Fruit fly (Drosophila melanogaster): ENCODE data around the gene CG4928.

DNA sequence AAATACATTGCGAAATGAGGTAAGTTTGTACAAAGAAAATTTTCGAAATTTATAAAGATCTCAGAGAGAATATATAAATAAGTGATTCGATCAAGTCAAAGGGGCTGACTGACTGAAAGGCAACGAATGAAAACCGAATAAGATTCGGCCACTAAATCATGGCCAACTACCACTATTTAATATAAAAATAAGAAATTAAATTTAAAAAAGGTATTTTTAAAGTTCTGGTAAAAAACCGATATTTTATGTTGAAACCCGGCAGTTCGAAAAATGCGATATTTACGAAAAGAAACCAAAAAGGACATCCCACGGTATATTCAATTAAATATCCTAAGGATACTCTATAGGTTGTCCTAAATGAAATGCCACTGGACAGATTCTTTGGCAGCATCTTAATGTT lies 15.9 kb upstream of the CG4928 start, which contains the start of gene CG33252:
- TF ChIP-seq usp (GFP tag; optimal IDR thresholded peaks at IDR 0.05) (no peak), pan (optimal IDR thresholded peaks at IDR 0.05) (no peak), CG8478 (optimal IDR thresholded peaks at IDR 0.05) (no peak), EcR (GFP tag; optimal IDR thresholded peaks at IDR 0.05) (no peak), psq (optimal IDR thresholded peaks at IDR 0.05) (no peak)

Measured in whole organism.